Fruit fly (Drosophila melanogaster): ENCODE data around the gene nmd.

nmd gene

DNA sequence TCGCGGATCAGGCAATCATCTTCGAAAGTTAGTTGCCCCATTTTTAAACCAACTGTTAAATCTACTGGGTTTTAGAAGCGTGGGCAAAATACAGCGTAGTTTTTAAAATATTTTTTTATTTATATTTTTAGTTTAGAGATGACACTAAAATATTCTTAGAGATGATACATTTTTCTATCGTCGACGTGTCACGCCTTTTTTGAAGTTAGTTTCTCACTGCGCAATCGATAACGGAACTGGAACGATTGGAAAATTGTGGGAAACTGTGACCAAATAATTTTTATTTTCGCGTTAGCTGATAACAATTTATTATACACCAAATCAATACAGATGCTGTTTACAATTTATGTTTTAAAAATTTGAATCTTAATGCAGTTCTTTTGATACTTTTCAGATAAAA lies 25.1 kb downstream of the nmd start, which contains the start of gene Utx (continued):
- TF ChIP-seq caup (GFP tag; optimal IDR thresholded peaks at IDR 0.05; ENCODE audit: severe bottlenecking) = no peak

DNA sequence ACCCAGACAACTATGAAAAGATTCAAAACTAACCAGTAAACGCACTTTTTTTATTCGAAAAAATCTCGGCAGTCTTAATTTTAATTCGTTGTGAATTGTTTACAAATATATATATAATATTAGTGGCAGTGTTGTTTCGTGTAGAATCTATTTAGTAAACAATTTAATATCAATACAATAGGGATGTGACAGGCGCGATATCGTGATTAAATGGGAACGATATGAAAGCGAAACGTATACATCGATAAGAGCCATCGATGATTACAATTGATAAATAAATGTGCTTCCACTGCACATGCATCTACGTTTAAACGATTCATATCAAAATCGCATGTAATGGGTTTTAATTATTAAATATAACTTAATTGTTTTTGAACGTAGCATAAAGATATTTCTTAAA lies 26.4 kb downstream of the nmd start:
- TF ChIP-seq Taf1 (GFP tag; IDR thresholded peaks at IDR 0.05) (no peak), run (tag; optimal IDR thresholded peaks at IDR 0.05) (no peak), cas (GFP tag; IDR thresholded peaks at IDR 0.05) (no peak), CG14710 (tag; optimal IDR thresholded peaks at IDR 0.05) (no peak), knrl (GFP tag; IDR thresholded peaks at IDR 0.05; ENCODE audit: partially characterized antibody) (peak; percentile 92), CG4617 (GFP tag; optimal IDR thresholded peaks at IDR 0.05; ENCODE audit: borderline replicate concordance) (peak; percentile 43), Hr78 (GFP tag; optimal IDR thresholded peaks at IDR 0.05) (no peak), trem (tag; optimal IDR thresholded peaks at IDR 0.05) (peak; percentile 66), CG2129 (GFP tag; IDR thresholded peaks at IDR 0.05; ENCODE audit: partially characterized antibody) (peak; percentile 64; the same call in 1 of the 2 replicates), E2f2 (GFP tag; IDR thresholded peaks at IDR 0.05) (no peak), chinmo (GFP tag; IDR thresholded peaks at IDR 0.05; ENCODE audit: partially characterized antibody) (peak; percentile 81; the same call in 1 of the 4 replicates), unc-4 (GFP tag; IDR thresholded peaks at IDR 0.05; ENCODE audit: partially characterized antibody) (peak; percentile 75), CG3995 (GFP tag; optimal IDR thresholded peaks at IDR 0.05) (peak; percentile 90), stwl (tag; optimal IDR thresholded peaks at IDR 0.05) (peak; percentile 59), CG17802 (tag; optimal IDR thresholded peaks at IDR 0.05) (peak; percentile 59), CG6791 (GFP tag; IDR thresholded peaks at IDR 0.05; ENCODE audit: partially characterized antibody) (peak; percentile 92), Dref (GFP tag; IDR thresholded peaks at IDR 0.05) (peak; percentile 95), Mrtf (GFP tag; IDR thresholded peaks at IDR 0.05) (no peak), CG7963 (GFP tag; IDR thresholded peaks at IDR 0.05; ENCODE audit: partially characterized antibody) (peak; percentile 84), btn (GFP tag; optimal IDR thresholded peaks at IDR 0.05) (no peak), Rfx (GFP tag; IDR thresholded peaks at IDR 0.05) (peak; percentile 48; the same call in 1 of the 2 replicates), amos (GFP tag; IDR thresholded peaks at IDR 0.05; ENCODE audit: partially characterized antibody) (peak; percentile 96), CG8290 (GFP tag; optimal IDR thresholded peaks at IDR 0.05) (peak; percentile 2), CG8290 (tag; optimal IDR thresholded peaks at IDR 0.05) (no peak), unpg (GFP tag; optimal IDR thresholded peaks at IDR 0.05) (no peak), CG42726 (GFP tag; IDR thresholded peaks at IDR 0.05; ENCODE audit: partially characterized antibody) (peak; percentile 97), grn (GFP tag; optimal IDR thresholded peaks at IDR 0.05) (no peak), Side (GFP tag; optimal IDR thresholded peaks at IDR 0.05) (no peak), D19A (tag; optimal IDR thresholded peaks at IDR 0.05) (no peak), bcd (GFP tag; optimal IDR thresholded peaks at IDR 0.05) (no peak), CG12659 (GFP tag; optimal IDR thresholded peaks at IDR 0.05) (peak; percentile 70), CG7271 (tag; optimal IDR thresholded peaks at IDR 0.05) (no peak), Med (GFP tag) (peak; percentile 46), CG10267 (tag; optimal IDR thresholded peaks at IDR 0.05) (peak; percentile 17), pfk (GFP tag; optimal IDR thresholded peaks at IDR 0.05) (peak; percentile 91), CG18599 (GFP tag; optimal IDR thresholded peaks at IDR 0.05) (no peak), pzg (GFP tag; optimal IDR thresholded peaks at IDR 0.05) (peak; percentile 75), Sry-δ (GFP tag; optimal IDR thresholded peaks at IDR 0.05) (peak; percentile 87), Scr (GFP tag; IDR thresholded peaks at IDR 0.05; ENCODE audit: partially characterized antibody) (peak; percentile 89), sna (GFP tag; IDR thresholded peaks at IDR 0.05; ENCODE audit: partially characterized antibody) (peak; percentile 79), BEAF-32 (GFP tag; optimal IDR thresholded peaks at IDR 0.05) (peak; percentile 89), Poxn (GFP tag; IDR thresholded peaks at IDR 0.05) (no peak), hbn (GFP tag; IDR thresholded peaks at IDR 0.05; ENCODE audit: partially characterized antibody) (peak; percentile 61; the same call in 1 of the 2 replicates), CG34376 (GFP tag; optimal IDR thresholded peaks at IDR 0.05) (no peak), CG4707 (GFP tag; optimal IDR thresholded peaks at IDR 0.05) (no peak), B-H2 (GFP tag; optimal IDR thresholded peaks at IDR 0.05) (peak; percentile 9)
